Fruit fly (Drosophila melanogaster): ENCODE results near the gene CG11313.

dm6 chr3R:30742580-30742979 lies 11.6 kb upstream of the CG11313 start, which contains the start of gene CG15543:
- no peak for TF ChIP-seq Ets98B (GFP tag; IDR thresholded peaks at IDR 0.05)
- no peak for TF ChIP-seq CG32121 (GFP tag; IDR thresholded peaks at IDR 0.05)
- no peak for TF ChIP-seq Snoo (tag; optimal IDR thresholded peaks at IDR 0.05)
- no peak for TF ChIP-seq CG4496 (GFP tag; IDR thresholded peaks at IDR 0.05)
- TF ChIP-seq Pif1A (GFP tag; optimal IDR thresholded peaks at IDR 0.05) = no peak
- TF ChIP-seq gl (tag; optimal IDR thresholded peaks at IDR 0.05) = no peak
- no peak for TF ChIP-seq EcR (GFP tag; optimal IDR thresholded peaks at IDR 0.05)
- TF ChIP-seq D1 (tag; optimal IDR thresholded peaks at IDR 0.05) = no peak

Measured in whole organism, pupa.